Fruit fly (Drosophila melanogaster) whole organism, embryonic: Measurements from ENCODE around the gene Uro.

Experiments
- Adf1 ChIP-seq: fragments of 200-800 bp; sonication (Bioruptor generic); IDR thresholded peaks from 2 replicates; pipeline ENCODE4 v1.3.6; 2022; ENCODE audit warnings: missing biosample characterization, missing genetic modification characterization
- Atf3 ChIP-seq: fragments of 200-800 bp; sonication (Bioruptor generic); optimal IDR thresholded peaks from 3 replicates; lab custom pipeline; 2016; ENCODE audit warnings: missing biosample characterization, missing genetic modification characterization
- CG1024 ChIP-seq: fragments of 200-800 bp; sonication (Bioruptor generic); IDR thresholded peaks from 2 replicates; pipeline ENCODE4 v1.3.6; 2022; ENCODE audit warnings: missing biosample characterization, missing genetic modification characterization
- CG10366 ChIP-seq: fragments of 200-800 bp; sonication (Bioruptor generic); IDR thresholded peaks from 2 replicates; pipeline ENCODE4 v1.3.6; 2022; ENCODE audit warnings: missing biosample characterization, missing genetic modification characterization
- CG10462 ChIP-seq: fragments of 200-800 bp; sonication (Bioruptor generic); optimal IDR thresholded peaks from 2 replicates; lab custom pipeline; 2016; ENCODE audit warnings: missing biosample characterization, missing genetic modification characterization
- CG12769 ChIP-seq: fragments of 200-800 bp; sonication (Bioruptor generic); optimal IDR thresholded peaks from 2 replicates; lab custom pipeline; 2019; ENCODE audit warnings: missing biosample characterization, mild to moderate bottlenecking, missing genetic modification characterization, moderate library complexity
- CG13424 ChIP-seq: fragments of 200-800 bp; sonication (Bioruptor generic); optimal IDR thresholded peaks from 2 replicates; lab custom pipeline; 2019; ENCODE audit warnings: missing biosample characterization, mild to moderate bottlenecking, missing genetic modification characterization, moderate library complexity
- CG15479 ChIP-seq: fragments of 200-800 bp; sonication (Bioruptor generic); optimal IDR thresholded peaks from 3 replicates; lab custom pipeline; 2019; ENCODE audit warnings: missing biosample characterization, mild to moderate bottlenecking, missing genetic modification characterization, moderate library complexity
- CG15514 ChIP-seq: fragments of 200-800 bp; sonication (Bioruptor generic); optimal IDR thresholded peaks from 3 replicates; lab custom pipeline; 2017; ENCODE audit warnings: missing biosample characterization, missing genetic modification characterization, mild to moderate bottlenecking, moderate library complexity, missing genetic modification reagents
- CG17328 ChIP-seq: fragments of 200-800 bp; sonication (Bioruptor generic); IDR thresholded peaks from 2 replicates; pipeline ENCODE4 v1.3.6; 2022; ENCODE audit warnings: missing biosample characterization, missing genetic modification characterization
- CG3847 ChIP-seq: fragments of 200-800 bp; sonication (Bioruptor generic); IDR thresholded peaks from 2 replicates; pipeline ENCODE4 v1.3.6; 2022; ENCODE audit warnings: missing biosample characterization, missing genetic modification characterization
- CG3995 ChIP-seq: fragments of 200-800 bp; sonication (Bioruptor generic); optimal IDR thresholded peaks from 3 replicates; lab custom pipeline; 2016; ENCODE audit warnings: missing biosample characterization, missing genetic modification characterization
- CG7271 ChIP-seq: fragments of 200-800 bp; sonication (Bioruptor generic); optimal IDR thresholded peaks from 2 replicates; lab custom pipeline; 2018; ENCODE audit warnings: missing biosample characterization, mild to moderate bottlenecking, missing genetic modification characterization, moderate library complexity
- CG8765 ChIP-seq: fragments of 200-800 bp; sonication (Bioruptor generic); IDR thresholded peaks from 2 replicates; pipeline ENCODE4 v1.3.6; 2022; ENCODE audit warnings: missing biosample characterization, missing genetic modification characterization
- Camta ChIP-seq: fragments of 200-800 bp; sonication (Bioruptor generic); optimal IDR thresholded peaks from 2 replicates; lab custom pipeline; 2016; ENCODE audit warnings: missing biosample characterization, missing genetic modification characterization
- CoRest ChIP-seq: fragments of 200-800 bp; sonication (Bioruptor generic); optimal IDR thresholded peaks from 3 replicates; lab custom pipeline; 2018; ENCODE audit warnings: missing biosample characterization, mild to moderate bottlenecking, missing genetic modification characterization, moderate library complexity
- D ChIP-seq, 2 experiments: fragments of 200-800 bp in 1 of 2; fragments of >200 bp in 1 of 2; sonication (Bioruptor generic) in 1 of 2; optimal IDR thresholded peaks; 2 replicates in 1 of 2; 3 replicates in 1 of 2; lab custom pipeline; 2017; ENCODE audit warnings: mild to moderate bottlenecking in 1 of 2, missing biosample characterization in 1 of 2, missing genetic modification characterization in 1 of 2, missing genetic modification reagents in 1 of 2
- Deaf1 ChIP-seq: fragments of 200-800 bp; optimal IDR thresholded peaks from 3 replicates; lab custom pipeline; 2019; ENCODE audit warnings: missing biosample characterization, mild to moderate bottlenecking, missing genetic modification characterization, moderate library complexity
- Fer3 ChIP-seq: fragments of 200-800 bp; sonication (Bioruptor generic); optimal IDR thresholded peaks from 2 replicates; lab custom pipeline; 2018; ENCODE audit warnings: missing biosample characterization, mild to moderate bottlenecking, missing genetic modification characterization, moderate library complexity
- Hey ChIP-seq: fragments of 200-800 bp; sonication (Bioruptor generic); optimal IDR thresholded peaks from 3 replicates; lab custom pipeline; 2018; ENCODE audit warnings: missing biosample characterization, mild to moderate bottlenecking, missing genetic modification characterization
- Mrtf ChIP-seq: fragments of 200-800 bp; sonication (Bioruptor generic); IDR thresholded peaks from 3 replicates; pipeline ENCODE4 v1.3.6; 2022; ENCODE audit warnings: missing biosample characterization, missing genetic modification characterization
- Ptx1 ChIP-seq: fragments of 200-800 bp; sonication (Bioruptor generic); IDR thresholded peaks from 2 replicates; pipeline ENCODE4 v1.3.6; 2022; ENCODE audit warnings: missing biosample characterization, missing genetic modification characterization
- Stat92E ChIP-seq, 3 experiments: fragments of >200 bp in 2 of 3; fragments of 200-800 bp in 1 of 3; sonication (Bioruptor generic) in 1 of 3; optimal IDR thresholded peaks; 2 replicates each; lab custom pipeline; 2017 to 2019; ENCODE audit warnings: missing biosample characterization in 3 of 3, missing genetic modification characterization in 3 of 3, mild to moderate bottlenecking in 1 of 3, moderate library complexity in 1 of 3
- ac ChIP-seq: fragments of 200-800 bp; sonication (Bioruptor generic); optimal IDR thresholded peaks from 3 replicates; lab custom pipeline; 2017; ENCODE audit warnings: missing biosample characterization, mild to moderate bottlenecking, missing genetic modification characterization
- al ChIP-seq: fragments of 200-800 bp; sonication (Bioruptor generic); IDR thresholded peaks from 2 replicates; pipeline ENCODE4 v1.3.6; 2022; ENCODE audit warnings: missing biosample characterization, missing genetic modification characterization
- ara ChIP-seq: fragments of 200-800 bp; sonication (Bioruptor generic); IDR thresholded peaks from 2 replicates; pipeline ENCODE4 v1.3.6; 2022; ENCODE audit warnings: missing biosample characterization, missing genetic modification characterization
- ash1 ChIP-seq: fragments of 200-800 bp; sonication (Bioruptor generic); optimal IDR thresholded peaks from 2 replicates; lab custom pipeline; 2018; ENCODE audit warnings: missing biosample characterization, mild to moderate bottlenecking, missing genetic modification characterization
- bigmax ChIP-seq: fragments of 200-800 bp; sonication (Bioruptor generic); optimal IDR thresholded peaks from 2 replicates; lab custom pipeline; 2018; ENCODE audit warnings: missing biosample characterization, mild to moderate bottlenecking, missing genetic modification characterization
- br ChIP-seq: fragments of >200 bp; optimal IDR thresholded peaks from 2 replicates; lab custom pipeline; 2017
- bsh ChIP-seq, 2 experiments: fragments of 200-800 bp; sonication (Bioruptor generic); optimal IDR thresholded peaks; 2 replicates each; lab custom pipeline; 2017 to 2018; ENCODE audit warnings: mild to moderate bottlenecking in 2 of 2, missing biosample characterization in 2 of 2, missing genetic modification characterization in 2 of 2, moderate library complexity in 1 of 2
- cg ChIP-seq: fragments of 200-800 bp; sonication (Bioruptor generic); optimal IDR thresholded peaks from 3 replicates; lab custom pipeline; 2019; ENCODE audit warnings: missing biosample characterization, mild to moderate bottlenecking, missing genetic modification characterization, moderate library complexity
- cwo ChIP-seq: fragments of 200-800 bp; sonication (Bioruptor generic); optimal IDR thresholded peaks from 3 replicates; lab custom pipeline; 2017; ENCODE audit warnings: missing biosample characterization, missing genetic modification characterization, mild to moderate bottlenecking, moderate library complexity, missing genetic modification reagents
- dimm ChIP-seq: fragments of 200-800 bp; sonication (Bioruptor generic); IDR thresholded peaks from 2 replicates; pipeline ENCODE4 v1.3.6; 2022; ENCODE audit warnings: missing biosample characterization, missing genetic modification characterization
- eve ChIP-seq, 2 experiments: fragments of >200 bp; optimal IDR thresholded peaks; 2 replicates each; lab custom pipeline; 2017; ENCODE audit warnings: missing biosample characterization in 2 of 2, missing genetic modification characterization in 2 of 2
- ewg ChIP-seq: fragments of 200-800 bp; sonication (Bioruptor generic); optimal IDR thresholded peaks from 3 replicates; lab custom pipeline; 2017; ENCODE audit warnings: mild to moderate bottlenecking, missing biosample characterization, missing genetic modification reagents, missing genetic modification characterization
- eyg ChIP-seq: fragments of 200-800 bp; sonication (Bioruptor generic); optimal IDR thresholded peaks from 3 replicates; lab custom pipeline; 2016; ENCODE audit warnings: missing biosample characterization, missing genetic modification characterization
- gce ChIP-seq: fragments of 200-800 bp; sonication (Bioruptor generic); IDR thresholded peaks from 3 replicates; pipeline ENCODE4 v1.3.6; 2022; ENCODE audit warnings: missing biosample characterization, missing genetic modification characterization
- gsb ChIP-seq: fragments of 200-800 bp; sonication (Bioruptor generic); IDR thresholded peaks from 2 replicates; pipeline ENCODE4 v1.3.6; 2022; ENCODE audit warnings: missing biosample characterization, missing genetic modification characterization
- inv ChIP-seq: fragments of 200-800 bp; sonication (Bioruptor generic); IDR thresholded peaks from 2 replicates; pipeline ENCODE4 v1.3.6; 2022; ENCODE audit warnings: missing biosample characterization, missing genetic modification characterization; ENCODE audit not compliant: partially characterized antibody
- kay ChIP-seq: fragments of 200-800 bp; sonication (Bioruptor generic); optimal IDR thresholded peaks from 2 replicates; lab custom pipeline; 2016; ENCODE audit warnings: missing biosample characterization, missing genetic modification characterization
- onecut ChIP-seq: fragments of 200-800 bp; sonication (Bioruptor generic); IDR thresholded peaks from 2 replicates; pipeline ENCODE4 v1.3.6; 2022; ENCODE audit warnings: missing biosample characterization, missing genetic modification characterization
- pan ChIP-seq, 4 experiments: fragments of >200 bp in 3 of 4; fragments of 200-800 bp in 1 of 4; sonication (Bioruptor generic) in 1 of 4; optimal IDR thresholded peaks in 3 of 4; IDR thresholded peaks in 1 of 4; 2 replicates each; pipeline versions ENCODE4 v1.3.6 to Lab custom; 2017 to 2022; ENCODE audit warnings: missing biosample characterization in 2 of 4, missing genetic modification characterization in 2 of 4, mixed read lengths in 1 of 4
- prd ChIP-seq, 3 experiments: fragments of >200 bp in 2 of 3; fragments of 200-800 bp in 1 of 3; sonication (Bioruptor generic) in 1 of 3; optimal IDR thresholded peaks in 2 of 3; IDR thresholded peaks in 1 of 3; 2 replicates in 2 of 3; 3 replicates in 1 of 3; pipeline versions ENCODE4 v1.3.6 to Lab custom; 2017 to 2022; ENCODE audit warnings: missing biosample characterization in 1 of 3, missing genetic modification characterization in 1 of 3
- pum ChIP-seq: fragments of 200-800 bp; sonication (Bioruptor generic); optimal IDR thresholded peaks from 2 replicates; lab custom pipeline; 2016; ENCODE audit warnings: missing biosample characterization, missing genetic modification characterization
- sens-2 ChIP-seq: fragments of 200-800 bp; sonication (Bioruptor generic); IDR thresholded peaks from 2 replicates; pipeline ENCODE4 v1.3.6; 2022; ENCODE audit warnings: missing biosample characterization, missing genetic modification characterization
- stwl ChIP-seq: fragments of 200-800 bp; sonication (Bioruptor generic); optimal IDR thresholded peaks from 3 replicates; lab custom pipeline; 2018; ENCODE audit warnings: missing biosample characterization, mild to moderate bottlenecking, missing genetic modification characterization, moderate library complexity
- tin ChIP-seq: fragments of 200-800 bp; sonication (Bioruptor generic); optimal IDR thresholded peaks from 3 replicates; lab custom pipeline; 2016; ENCODE audit warnings: missing biosample characterization, missing genetic modification characterization
- tio ChIP-seq: fragments of 200-800 bp; sonication (Bioruptor generic); optimal IDR thresholded peaks from 2 replicates; lab custom pipeline; 2017; ENCODE audit warnings: missing biosample characterization, missing genetic modification characterization, inconsistent platforms
- tna ChIP-seq: fragments of 200-800 bp; sonication (Bioruptor generic); IDR thresholded peaks from 2 replicates; pipeline ENCODE4 v1.3.6; 2022; ENCODE audit warnings: missing biosample characterization, missing genetic modification characterization; ENCODE audit not compliant: partially characterized antibody

Uro gene

dm6 chr2L:7813357-7813756, 33.5 kb downstream of the Uro start (continued):
- peak; percentile 56 for TF ChIP-seq ash1
- TF ChIP-seq CG13424 (tag; lab: Kevin White, UChicago), result peak; percentile 14
- TF ChIP-seq inv (GFP tag; lab: Robert Waterston, UW), result no peak
- no peak for TF ChIP-seq dimm
- TF ChIP-seq Hey, result no peak
- TF ChIP-seq tna (GFP tag; lab: Robert Waterston, UW), result no peak
- peak; percentile 1 for TF ChIP-seq CoRest (tag; lab: Kevin White, UChicago)
- peak; percentile 41 for TF ChIP-seq CG3847 (GFP tag; lab: Robert Waterston, UW)
- TF ChIP-seq CG8765 (GFP tag; lab: Robert Waterston, UW), result no peak
- TF ChIP-seq cg (GFP tag; lab: Kevin White, UChicago), result peak; percentile 65
- TF ChIP-seq gce (GFP tag; lab: Robert Waterston, UW), result 0 out of 3 replicates have a peak, but pooled peaks have one; percentile 20
- TF ChIP-seq ara (GFP tag; lab: Robert Waterston, UW), result peak; percentile 56; the same call in 1 of the 2 replicates
- peak; percentile 21; the same call in 1 of the 2 replicates for TF ChIP-seq gsb (GFP tag; lab: Robert Waterston, UW)
- peak; percentile 51 for TF ChIP-seq Camta (GFP tag; lab: Kevin White, UChicago)
- TF ChIP-seq CG7271 (tag; lab: Kevin White, UChicago), result no peak
- no peak for TF ChIP-seq br (lab: Kevin White, UChicago)
- TF ChIP-seq ac (GFP tag; lab: Kevin White, UChicago), result no peak
- peak in 1 of 2 experiments; percentile 40 for TF ChIP-seq bsh (GFP tag; optimal IDR thresholded peaks at IDR 0.05; lab: Kevin White, UChicago)
- TF ChIP-seq Atf3, result no peak
- TF ChIP-seq eyg (GFP tag; lab: Kevin White, UChicago), result peak; percentile 70
- TF ChIP-seq CG10462 (GFP tag; lab: Kevin White, UChicago), result no peak
- TF ChIP-seq Mrtf (GFP tag; lab: Robert Waterston, UW), result no peak
- peak; percentile 51 for TF ChIP-seq kay (GFP tag; lab: Kevin White, UChicago)
- no peak for TF ChIP-seq CG15479 (GFP tag; lab: Kevin White, UChicago)
- no peak for TF ChIP-seq prd (optimal IDR thresholded peaks at IDR 0.05; lab: Kevin White, UChicago)
- peak; percentile 29; the same call in 1 of the 3 replicates for TF ChIP-seq prd (GFP tag; IDR thresholded peaks at IDR 0.05; lab: Robert Waterston, UW)
- no peak for TF ChIP-seq tin
- no peak for TF ChIP-seq onecut
- TF ChIP-seq pan (optimal IDR thresholded peaks at IDR 0.05; lab: Kevin White, UChicago), result no peak
- TF ChIP-seq pan (GFP tag; optimal IDR thresholded peaks at IDR 0.05 in 1 of 2, IDR thresholded peaks at IDR 0.05 in 1 of 2), result peak in 1 of 2 experiments; percentile 43
- peak; percentile 22 for TF ChIP-seq Deaf1 (tag; lab: Kevin White, UChicago)
- no peak for TF ChIP-seq Adf1 (GFP tag; lab: Robert Waterston, UW)
- TF ChIP-seq ewg (GFP tag; lab: Kevin White, UChicago), result no peak
- TF ChIP-seq eve (GFP tag; optimal IDR thresholded peaks at IDR 0.05; lab: Kevin White, UChicago), result no peak
- TF ChIP-seq Ptx1 (GFP tag; lab: Robert Waterston, UW), result no peak
- TF ChIP-seq al (GFP tag; lab: Robert Waterston, UW), result no peak
- TF ChIP-seq stwl, result no peak
- no peak for TF ChIP-seq D (optimal IDR thresholded peaks at IDR 0.05; lab: Kevin White, UChicago)
- TF ChIP-seq D (GFP tag; optimal IDR thresholded peaks at IDR 0.05; lab: Kevin White, UChicago), result no peak
- no peak; the same call in 1 of the 2 replicates for TF ChIP-seq sens-2 (GFP tag; lab: Robert Waterston, UW)
- peak; percentile 71 for TF ChIP-seq Fer3 (tag; lab: Kevin White, UChicago)
- peak; percentile 53 for TF ChIP-seq CG15514
- peak; percentile 53 for TF ChIP-seq cwo
- peak; percentile 75 for TF ChIP-seq CG12769 (tag; lab: Kevin White, UChicago)
- no peak for TF ChIP-seq tio (GFP tag; lab: Kevin White, UChicago)
- TF ChIP-seq CG3995 (GFP tag; lab: Kevin White, UChicago), result no peak
- no peak for TF ChIP-seq CG17328 (GFP tag; lab: Robert Waterston, UW)
- peak; percentile 24 for TF ChIP-seq bigmax (GFP tag; lab: Kevin White, UChicago)
- no peak for TF ChIP-seq CG1024 (GFP tag; lab: Robert Waterston, UW)
- no peak for TF ChIP-seq Stat92E (GFP tag; optimal IDR thresholded peaks at IDR 0.05; lab: Kevin White, UChicago)
- TF ChIP-seq CG10366 (GFP tag; lab: Robert Waterston, UW), result no peak
- TF ChIP-seq pum (GFP tag; lab: Kevin White, UChicago), result no peak
